Fruit fly (Drosophila melanogaster): Measurements from ENCODE around the gene Tengl2.

Tengl2 gene

DNA sequence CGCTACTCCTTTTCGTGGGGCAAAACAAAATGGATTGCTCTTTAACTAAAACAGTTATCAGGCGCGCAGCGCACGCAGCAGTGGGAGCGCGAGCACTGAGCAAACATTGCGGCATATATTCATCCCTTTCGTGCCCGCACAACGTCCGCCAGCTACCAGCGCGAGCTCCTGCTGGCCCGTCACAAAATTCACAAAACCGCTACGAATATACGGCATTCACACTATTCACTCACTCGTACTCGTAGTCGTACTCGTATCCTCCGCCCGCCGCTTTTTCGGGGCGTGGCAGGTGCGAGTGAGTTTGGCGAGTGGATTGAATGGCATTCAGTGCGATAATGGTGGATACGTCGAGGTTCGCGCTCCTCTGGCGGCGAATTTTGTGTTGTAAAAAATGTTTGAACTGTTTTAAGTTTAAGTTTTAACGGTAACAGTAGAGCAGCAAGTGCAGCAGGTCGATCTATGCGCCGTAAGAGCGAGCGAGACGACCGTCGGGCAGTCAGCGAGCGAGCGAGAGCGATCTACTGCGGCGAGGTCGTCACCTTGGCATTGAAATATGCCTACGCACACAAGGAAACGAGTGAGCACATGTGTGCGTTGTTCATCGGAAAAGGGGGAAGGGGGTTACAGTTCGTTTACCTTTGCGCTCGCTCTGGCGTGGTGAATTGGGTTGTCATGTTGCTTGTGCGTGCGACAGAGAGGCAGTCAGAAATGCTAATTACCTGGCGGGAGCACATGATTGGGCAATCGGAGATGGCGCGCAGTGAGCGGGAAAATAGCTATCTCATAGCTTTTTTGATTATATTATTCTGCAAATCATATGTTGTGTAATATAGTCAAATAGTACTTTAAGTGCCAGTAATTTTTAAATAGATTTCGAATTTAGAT, 42.4 kb downstream of the Tengl2 start (continued):
- TF ChIP-seq Asciz (GFP tag; optimal IDR thresholded peaks at IDR 0.05) (peak; percentile 11), CG14050 (GFP tag; IDR thresholded peaks at IDR 0.05) (no peak), Aef1 (GFP tag; IDR thresholded peaks at IDR 0.05) (no peak), CG6683 (GFP tag; optimal IDR thresholded peaks at IDR 0.05) (peak; percentile 59), croc (GFP tag; conservative IDR thresholded peaks at IDR 0.05) (no peak), Bgb (GFP tag; IDR thresholded peaks at IDR 0.05; ENCODE audit: partially characterized antibody) (no peak), psq (GFP tag; optimal IDR thresholded peaks at IDR 0.05) (no peak), CG1647 (GFP tag; optimal IDR thresholded peaks at IDR 0.05) (no peak), Hmx (GFP tag; optimal IDR thresholded peaks at IDR 0.05) (no peak), CG10147 (GFP tag; optimal IDR thresholded peaks at IDR 0.05) (peak; percentile 26), wek (GFP tag; optimal IDR thresholded peaks at IDR 0.05) (peak; percentile 46), D (optimal IDR thresholded peaks at IDR 0.05) (peak; percentile 91), D (GFP tag; optimal IDR thresholded peaks at IDR 0.05) (peak; percentile 16), CG6272 (GFP tag; IDR thresholded peaks at IDR 0.05) (peak; percentile 43), ranshi (GFP tag; IDR thresholded peaks at IDR 0.05) (no peak), fd96Cb (tag; optimal IDR thresholded peaks at IDR 0.05) (no peak), Atf-2 (GFP tag; optimal IDR thresholded peaks at IDR 0.05) (no peak), cato (GFP tag; optimal IDR thresholded peaks at IDR 0.05; ENCODE audit: borderline replicate concordance) (no peak), CG7357 (GFP tag; IDR thresholded peaks at IDR 0.05) (peak; percentile 87), sob (GFP tag; IDR thresholded peaks at IDR 0.05) (no peak), dati (GFP tag; IDR thresholded peaks at IDR 0.05) (no peak), Lpt (GFP tag; optimal IDR thresholded peaks at IDR 0.05) (peak; percentile 32), Abd-B (GFP tag; optimal IDR thresholded peaks at IDR 0.05) (no peak), Ptx1 (GFP tag; IDR thresholded peaks at IDR 0.05) (no peak), Oaz (GFP tag; IDR thresholded peaks at IDR 0.05) (no peak), Jarid2 (GFP tag; optimal IDR thresholded peaks at IDR 0.05) (peak; percentile 55), CG15696 (tag; optimal IDR thresholded peaks at IDR 0.05) (peak; percentile 24), CG9609 (GFP tag; optimal IDR thresholded peaks at IDR 0.05) (no peak), CG8388 (GFP tag; optimal IDR thresholded peaks at IDR 0.05) (no peak), CG9437 (GFP tag; optimal IDR thresholded peaks at IDR 0.05) (peak; percentile 1), CG17568 (GFP tag; optimal IDR thresholded peaks at IDR 0.05) (no peak), insv (GFP tag; optimal IDR thresholded peaks at IDR 0.05) (peak in 1 of 2 experiments; percentile 56), CG9215 (GFP tag; IDR thresholded peaks at IDR 0.05) (no peak), CG6854 (GFP tag; optimal IDR thresholded peaks at IDR 0.05) (peak; percentile 83), Lim3 (GFP tag; IDR thresholded peaks at IDR 0.05) (no peak), CG3838 (GFP tag; optimal IDR thresholded peaks at IDR 0.05) (peak; percentile 100), CG14014 (GFP tag; IDR thresholded peaks at IDR 0.05) (no peak), z (GFP tag; IDR thresholded peaks at IDR 0.05) (no peak), CG31365 (tag; optimal IDR thresholded peaks at IDR 0.05) (peak; percentile 63), her (GFP tag; optimal IDR thresholded peaks at IDR 0.05) (peak; percentile 75), CG12219 (GFP tag; optimal IDR thresholded peaks at IDR 0.05) (peak; percentile 45), Kr (GFP tag; optimal IDR thresholded peaks at IDR 0.05) (peak; percentile 49), NFAT (GFP tag; IDR thresholded peaks at IDR 0.05) (no peak), NK7.1 (GFP tag; optimal IDR thresholded peaks at IDR 0.05) (no peak), kah (GFP tag; optimal IDR thresholded peaks at IDR 0.05) (peak; percentile 69), CoRest (tag; optimal IDR thresholded peaks at IDR 0.05) (peak; percentile 67), schlank (tag; optimal IDR thresholded peaks at IDR 0.05) (peak; percentile 55), cad (GFP tag; optimal IDR thresholded peaks at IDR 0.05) (no peak), CG16863 (GFP tag; optimal IDR thresholded peaks at IDR 0.05) (peak; percentile 14), Awh (GFP tag; IDR thresholded peaks at IDR 0.05) (no peak)
